Fruit fly (Drosophila melanogaster) whole organism, wandering third instar larva: ENCODE measurements around the gene nero.

ENCODE experiments used
- Abd-B ChIP-seq: fragments of >200 bp; optimal IDR thresholded peaks from 2 replicates; lab custom pipeline; 2017; ENCODE audit warnings: missing biosample characterization, missing genetic modification characterization
- CG32264 ChIP-seq: fragments of 200-800 bp; sonication (Bioruptor generic); optimal IDR thresholded peaks from 2 replicates; lab custom pipeline; 2016; ENCODE audit warnings: missing biosample characterization, missing genetic modification characterization
- CG9705 ChIP-seq: fragments of 200-800 bp; sonication (Bioruptor generic); optimal IDR thresholded peaks from 2 replicates; lab custom pipeline; 2018; ENCODE audit warnings: missing biosample characterization, mild to moderate bottlenecking, missing genetic modification characterization
- CrebA ChIP-seq: fragments of 200-800 bp; sonication (Bioruptor generic); optimal IDR thresholded peaks from 2 replicates; lab custom pipeline; 2016; ENCODE audit warnings: missing biosample characterization, mild to moderate bottlenecking, missing genetic modification characterization, borderline replicate concordance
- Dfd ChIP-seq: fragments of >200 bp; optimal IDR thresholded peaks from 2 replicates; lab custom pipeline; 2017; ENCODE audit warnings: missing biosample characterization, missing genetic modification characterization
- Dif ChIP-seq: fragments of 200-275, 200-300 bp; sonication (Bioruptor generic); optimal IDR thresholded peaks from 2 replicates; lab custom pipeline; 2018; ENCODE audit warnings: missing biosample characterization, missing genetic modification characterization; ENCODE audit not compliant: partially characterized antibody
- GATAd ChIP-seq: sonication (Bioruptor generic); optimal IDR thresholded peaks from 2 replicates; lab custom pipeline; 2016; ENCODE audit warnings: missing biosample characterization, missing genetic modification characterization
- HLH106 ChIP-seq: fragments of 200-800 bp; optimal IDR thresholded peaks from 3 replicates; lab custom pipeline; 2019; ENCODE audit warnings: missing biosample characterization, mild to moderate bottlenecking, missing genetic modification characterization, moderate library complexity
- Hnf4 ChIP-seq: fragments of 200-800 bp; sonication (Bioruptor generic); optimal IDR thresholded peaks from 2 replicates; lab custom pipeline; 2016; ENCODE audit warnings: missing biosample characterization, mild to moderate bottlenecking, missing genetic modification characterization
- Hr78 ChIP-seq: fragments of >200 bp; optimal IDR thresholded peaks from 2 replicates; lab custom pipeline; 2017; ENCODE audit warnings: missing biosample characterization, missing genetic modification characterization
- Hr83 ChIP-seq: fragments of 200-300 bp; sonication (Bioruptor generic); optimal IDR thresholded peaks from 2 replicates; lab custom pipeline; 2016; ENCODE audit warnings: missing biosample characterization, mild to moderate bottlenecking, missing genetic modification characterization, moderate library complexity; ENCODE audit not compliant: poor library complexity, severe bottlenecking
- Jra ChIP-seq: sonication (Bioruptor generic); optimal IDR thresholded peaks from 2 replicates; lab custom pipeline; 2016; ENCODE audit warnings: missing biosample characterization, missing genetic modification characterization
- Mio ChIP-seq: sonication (Bioruptor generic); optimal IDR thresholded peaks from 2 replicates; lab custom pipeline; 2016; ENCODE audit warnings: missing biosample characterization, missing genetic modification characterization
- N ChIP-seq: fragments of >200 bp; optimal IDR thresholded peaks from 2 replicates; lab custom pipeline; 2018; ENCODE audit warnings: missing biosample characterization, missing external identifiers, missing genetic modification characterization
- OdsH ChIP-seq: fragments of 200-800 bp; sonication (Bioruptor generic); optimal IDR thresholded peaks from 2 replicates; lab custom pipeline; 2016; ENCODE audit warnings: missing biosample characterization, mild to moderate bottlenecking, missing genetic modification characterization
- Rel ChIP-seq, 2 experiments: fragments of 200-800 bp; sonication (Bioruptor generic) in 1 of 2; optimal IDR thresholded peaks; 2 replicates in 1 of 2; 3 replicates in 1 of 2; lab custom pipeline; 2016 to 2019; ENCODE audit warnings: mild to moderate bottlenecking in 2 of 2, missing biosample characterization in 2 of 2, missing genetic modification characterization in 2 of 2, moderate library complexity in 1 of 2
- Sp1 ChIP-seq: fragments of 200-800 bp; sonication (Bioruptor generic); optimal IDR thresholded peaks from 3 replicates; lab custom pipeline; 2019; ENCODE audit warnings: missing biosample characterization, mild to moderate bottlenecking, missing genetic modification characterization, moderate library complexity
- Vsx2 ChIP-seq: fragments of 200-300, 225-300 bp; sonication (Bioruptor generic); optimal IDR thresholded peaks from 2 replicates; lab custom pipeline; 2018; ENCODE audit warnings: missing biosample characterization, missing genetic modification characterization; ENCODE audit not compliant: partially characterized antibody
- br ChIP-seq: fragments of 200-800 bp; sonication (Bioruptor generic); optimal IDR thresholded peaks from 2 replicates; lab custom pipeline; 2016; ENCODE audit warnings: missing biosample characterization, missing genetic modification characterization
- brk ChIP-seq: fragments of 200-800 bp; sonication (Bioruptor generic); optimal IDR thresholded peaks from 2 replicates; lab custom pipeline; 2016; ENCODE audit warnings: missing biosample characterization, mild to moderate bottlenecking, missing genetic modification characterization
- dl ChIP-seq, 2 experiments: fragments of 175-275, 200-275 bp in 1 of 2; fragments of 200-275 bp in 1 of 2; sonication (Bioruptor generic); optimal IDR thresholded peaks; lab custom pipeline; 2018; ENCODE audit warnings: mild to moderate bottlenecking in 2 of 2, missing biosample characterization in 2 of 2, missing genetic modification characterization in 2 of 2, moderate library complexity in 2 of 2; ENCODE audit not compliant: partially characterized antibody in 2 of 2, insufficient read depth in 1 of 2
- dmrt93B ChIP-seq: fragments of 200-800 bp; sonication (Bioruptor generic); optimal IDR thresholded peaks from 2 replicates; lab custom pipeline; 2018; ENCODE audit warnings: missing biosample characterization, mild to moderate bottlenecking, missing genetic modification characterization
- dsf ChIP-seq: sonication (Bioruptor generic); optimal IDR thresholded peaks from 2 replicates; lab custom pipeline; 2016; ENCODE audit warnings: missing biosample characterization, missing genetic modification characterization, borderline replicate concordance
- ey ChIP-seq: fragments of 200-800 bp; sonication (Bioruptor generic); optimal IDR thresholded peaks from 2 replicates; lab custom pipeline; 2016; ENCODE audit warnings: missing biosample characterization, missing genetic modification characterization
- foxo ChIP-seq, 2 experiments: fragments of 200-800 bp; sonication (Bioruptor generic); optimal IDR thresholded peaks; 2 replicates in 1 of 2; 3 replicates in 1 of 2; lab custom pipeline; 2016 to 2017; ENCODE audit warnings: missing biosample characterization in 2 of 2, missing genetic modification characterization in 2 of 2
- fru ChIP-seq: fragments of 200-800 bp; sonication (Bioruptor generic); optimal IDR thresholded peaks from 3 replicates; lab custom pipeline; 2016; ENCODE audit warnings: missing biosample characterization, mild to moderate bottlenecking, missing genetic modification characterization
- h ChIP-seq: fragments of 200-800 bp; sonication (Bioruptor generic); optimal IDR thresholded peaks from 3 replicates; lab custom pipeline; 2016; ENCODE audit warnings: missing biosample characterization, mild to moderate bottlenecking, missing genetic modification characterization
- jim ChIP-seq: fragments of 175-275, 200-325 bp; sonication (Bioruptor generic); optimal IDR thresholded peaks from 2 replicates; lab custom pipeline; 2016; ENCODE audit warnings: missing biosample characterization, mild to moderate bottlenecking, missing genetic modification characterization
- lola ChIP-seq: fragments of >200 bp; optimal IDR thresholded peaks from 2 replicates; lab custom pipeline; 2017; ENCODE audit warnings: missing biosample characterization, missing genetic modification characterization
- pan ChIP-seq: fragments of >200 bp; optimal IDR thresholded peaks from 2 replicates; lab custom pipeline; 2017
- psq ChIP-seq: fragments of 200-800 bp; sonication (Bioruptor generic); optimal IDR thresholded peaks from 3 replicates; lab custom pipeline; 2017; ENCODE audit warnings: missing biosample characterization, mild to moderate bottlenecking, missing genetic modification characterization, moderate library complexity
- rgr ChIP-seq: fragments of 200-800 bp; sonication (Bioruptor generic); optimal IDR thresholded peaks from 3 replicates; lab custom pipeline; 2016; ENCODE audit warnings: missing biosample characterization, mild to moderate bottlenecking, missing genetic modification characterization
- sage ChIP-seq: fragments of 200-800 bp; sonication (Bioruptor generic); optimal IDR thresholded peaks from 2 replicates; lab custom pipeline; 2016; ENCODE audit warnings: missing biosample characterization, mild to moderate bottlenecking, missing genetic modification characterization
- sv ChIP-seq: fragments of 200-800 bp; sonication (Bioruptor generic); optimal IDR thresholded peaks from 3 replicates; lab custom pipeline; 2016; ENCODE audit warnings: missing biosample characterization, missing genetic modification characterization
- tai ChIP-seq: sonication (Bioruptor generic); optimal IDR thresholded peaks from 2 replicates; lab custom pipeline; 2016; ENCODE audit warnings: missing biosample characterization, missing genetic modification characterization
- usp ChIP-seq: fragments of >200 bp; optimal IDR thresholded peaks from 2 replicates; lab custom pipeline; 2017; ENCODE audit warnings: missing biosample characterization, missing genetic modification characterization
- woc ChIP-seq: sonication (Bioruptor generic); optimal IDR thresholded peaks from 2 replicates; lab custom pipeline; 2016; ENCODE audit warnings: missing biosample characterization, mild to moderate bottlenecking, missing genetic modification characterization

nero gene

DNA sequence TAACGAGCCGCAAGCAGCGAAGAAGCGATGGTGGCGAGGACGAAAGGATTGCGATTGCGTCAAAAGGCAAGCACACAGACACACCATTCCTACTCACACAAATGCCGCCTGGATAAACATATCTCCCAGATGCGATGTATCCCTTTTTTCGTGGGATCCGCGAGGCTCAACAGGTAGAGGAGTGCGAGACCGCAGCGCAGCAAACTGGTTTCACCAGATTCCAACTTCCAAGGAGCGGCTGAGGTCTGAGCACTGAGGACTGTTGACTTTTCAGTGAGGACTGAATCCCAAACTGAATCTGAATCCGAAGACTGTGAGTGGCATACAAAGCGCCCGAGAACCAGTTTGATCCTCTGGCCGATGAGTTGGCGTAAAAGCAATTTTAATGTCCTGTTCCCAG lies 45.4 kb downstream of the nero start:
- TF ChIP-seq Vsx2 (GFP tag; lab: Kevin White, UChicago) (peak; percentile 47), HLH106 (tag; lab: Kevin White, UChicago) (peak; percentile 12), fru (peak; percentile 66), foxo (GFP tag; optimal IDR thresholded peaks at IDR 0.05; lab: Kevin White, UChicago) (peak in 1 of 2 experiments; percentile 2), Dfd (no peak), psq (GFP tag; lab: Kevin White, UChicago) (peak; percentile 29), sv (no peak), Dif (GFP tag; lab: Kevin White, UChicago) (peak; percentile 27), h (peak; percentile 14), brk (GFP tag; lab: Kevin White, UChicago) (peak; percentile 30), usp (GFP tag; lab: Kevin White, UChicago) (no peak), Sp1 (GFP tag; lab: Kevin White, UChicago) (peak; percentile 49), CG9705 (peak; percentile 16), ey (GFP tag; lab: Kevin White, UChicago) (no peak), lola (GFP tag; lab: Kevin White, UChicago) (no peak), Hr83 (GFP tag; lab: Kevin White, UChicago) (peak; percentile 27), Rel (GFP tag; optimal IDR thresholded peaks at IDR 0.05; lab: Kevin White, UChicago) (no peak), Rel (tag; optimal IDR thresholded peaks at IDR 0.05; lab: Kevin White, UChicago) (peak; percentile 39), Hnf4 (GFP tag; lab: Kevin White, UChicago) (no peak)

DNA sequence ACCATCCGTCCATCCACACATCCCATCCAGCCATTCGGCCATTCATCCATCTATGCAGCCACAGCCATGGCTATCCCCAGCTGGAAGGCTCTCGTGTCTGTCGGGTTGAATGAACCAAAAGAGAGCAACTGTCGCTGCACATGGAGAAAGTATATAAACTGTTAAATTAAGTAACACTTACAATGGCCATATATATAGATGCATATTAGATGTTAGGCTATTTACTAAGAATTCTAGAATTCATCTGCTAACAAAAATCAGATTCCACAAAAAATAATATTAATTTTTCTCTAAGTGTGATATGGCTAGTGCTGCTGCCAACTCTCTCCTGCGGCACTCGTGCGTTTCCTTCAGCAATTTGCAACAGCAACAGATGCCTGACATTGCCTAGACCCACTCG lies 47.1 kb downstream of the nero start:
- TF ChIP-seq rgr (GFP tag; lab: Kevin White, UChicago): peak; percentile 5
- no peak for TF ChIP-seq sage (GFP tag; lab: Kevin White, UChicago)
- peak; percentile 13 for TF ChIP-seq fru
- TF ChIP-seq pan (lab: Kevin White, UChicago): no peak
- TF ChIP-seq Dfd: no peak
- no peak for TF ChIP-seq Dif (GFP tag; lab: Kevin White, UChicago)
- TF ChIP-seq ey (GFP tag; lab: Kevin White, UChicago): peak; percentile 9

- peak; percentile 95 for TF ChIP-seq Hnf4 (GFP tag; lab: Kevin White, UChicago)
- peak; percentile 96 for TF ChIP-seq OdsH (GFP tag; lab: Kevin White, UChicago)
- TF ChIP-seq brk (GFP tag; lab: Kevin White, UChicago): peak; percentile 76
- TF ChIP-seq GATAd: peak; percentile 66
- TF ChIP-seq dmrt93B (GFP tag; lab: Kevin White, UChicago): peak; percentile 91
- peak; percentile 95 for TF ChIP-seq rgr (GFP tag; lab: Kevin White, UChicago)
- TF ChIP-seq woc (GFP tag; lab: Kevin White, UChicago): peak; percentile 99
- peak; percentile 97 for TF ChIP-seq h
- TF ChIP-seq sage (GFP tag; lab: Kevin White, UChicago): peak; percentile 91
- peak; percentile 96 for TF ChIP-seq HLH106 (tag; lab: Kevin White, UChicago)
- TF ChIP-seq Jra: peak; percentile 89
- TF ChIP-seq Mio (GFP tag; lab: Kevin White, UChicago): peak; percentile 62
- no peak for TF ChIP-seq Abd-B
- TF ChIP-seq Dif (GFP tag; lab: Kevin White, UChicago): peak; percentile 45
- TF ChIP-seq CrebA: peak; percentile 87
- no peak for TF ChIP-seq lola (GFP tag; lab: Kevin White, UChicago)
- TF ChIP-seq usp (GFP tag; lab: Kevin White, UChicago): no peak
- TF ChIP-seq br (GFP tag; lab: Kevin White, UChicago): peak; percentile 95
- TF ChIP-seq CG32264: peak; percentile 90
- no peak for TF ChIP-seq sv
- TF ChIP-seq dl (GFP tag; optimal IDR thresholded peaks at IDR 0.05; lab: Kevin White, UChicago; ENCODE audit: insufficient read depth in 1 of 2, partially characterized antibody in 2 of 2): no peak
- peak; percentile 75 for TF ChIP-seq Rel (GFP tag; optimal IDR thresholded peaks at IDR 0.05; lab: Kevin White, UChicago)
- peak; percentile 79 for TF ChIP-seq Rel (tag; optimal IDR thresholded peaks at IDR 0.05; lab: Kevin White, UChicago)
- TF ChIP-seq N (GFP tag; lab: Kevin White, UChicago): no peak
- TF ChIP-seq ey (GFP tag; lab: Kevin White, UChicago): peak; percentile 96
- TF ChIP-seq dsf (GFP tag; lab: Kevin White, UChicago): peak; percentile 51
- TF ChIP-seq foxo (GFP tag; optimal IDR thresholded peaks at IDR 0.05; lab: Kevin White, UChicago): peak; percentile 82 to 96
- peak; percentile 98 for TF ChIP-seq fru
- peak; percentile 96 for TF ChIP-seq Sp1 (GFP tag; lab: Kevin White, UChicago)
- TF ChIP-seq tai (GFP tag; lab: Kevin White, UChicago): no peak
- TF ChIP-seq psq (GFP tag; lab: Kevin White, UChicago): peak; percentile 92
- no peak for TF ChIP-seq Vsx2 (GFP tag; lab: Kevin White, UChicago)
- no peak for TF ChIP-seq jim
- no peak for TF ChIP-seq pan (lab: Kevin White, UChicago)
- TF ChIP-seq CG9705: peak; percentile 93
- peak; percentile 34 for TF ChIP-seq Hr83 (GFP tag; lab: Kevin White, UChicago)
- TF ChIP-seq Hr78 (GFP tag; lab: Kevin White, UChicago): no peak
- TF ChIP-seq, all 38 proteins: peak for 25
Observed at dm6 chr3R:31698143-31698776, 49.1 kb downstream of the nero start.
